Fruit fly (Drosophila melanogaster) whole organism, embryonic: Measurements from ENCODE around the gene sro.

Experiments
- Adf1 ChIP-seq: fragments of 200-800 bp; sonication (Bioruptor generic); IDR thresholded peaks from 2 replicates; pipeline ENCODE4 v1.3.6; 2022; ENCODE audit warnings: missing biosample characterization, missing genetic modification characterization
- Antp ChIP-seq: fragments of 200-800 bp; sonication (Bioruptor generic); optimal IDR thresholded peaks from 3 replicates; lab custom pipeline; 2016; ENCODE audit warnings: missing biosample characterization, missing genetic modification characterization
- Awh ChIP-seq: fragments of 200-800 bp; sonication (Bioruptor generic); IDR thresholded peaks from 2 replicates; pipeline ENCODE4, ENCODE4 v1.3.6; 2022; ENCODE audit warnings: missing biosample characterization, missing genetic modification characterization
- CG10431 ChIP-seq: fragments of 200-800 bp; sonication (Bioruptor generic); optimal IDR thresholded peaks from 3 replicates; lab custom pipeline; 2018; ENCODE audit warnings: missing biosample characterization, mild to moderate bottlenecking, missing genetic modification characterization
- CG11398 ChIP-seq: fragments of 200-800 bp; sonication (Bioruptor generic); optimal IDR thresholded peaks from 2 replicates; lab custom pipeline; 2016; ENCODE audit warnings: missing biosample characterization, missing genetic modification characterization
- CG11456 ChIP-seq: fragments of 200-800 bp; sonication (Bioruptor generic); IDR thresholded peaks from 3 replicates; pipeline ENCODE4 v1.3.6; 2022; ENCODE audit warnings: missing biosample characterization, missing genetic modification characterization
- CG12236 ChIP-seq: fragments of 200-800 bp; sonication (Bioruptor generic); optimal IDR thresholded peaks from 2 replicates; lab custom pipeline; 2016; ENCODE audit warnings: missing biosample characterization, missing genetic modification characterization
- CG13296 ChIP-seq: fragments of 200-800 bp; sonication (Bioruptor generic); optimal IDR thresholded peaks from 3 replicates; lab custom pipeline; 2018; ENCODE audit warnings: missing biosample characterization, mild to moderate bottlenecking, missing genetic modification characterization
- CG13624 ChIP-seq: fragments of 200-800 bp; sonication (Bioruptor generic); optimal IDR thresholded peaks from 2 replicates; lab custom pipeline; 2016; ENCODE audit warnings: missing biosample characterization, missing genetic modification characterization
- CG13894 ChIP-seq: fragments of 200-800 bp; sonication (Bioruptor generic); optimal IDR thresholded peaks from 3 replicates; lab custom pipeline; 2018; ENCODE audit warnings: missing biosample characterization, mild to moderate bottlenecking, missing genetic modification characterization, moderate library complexity
- CG15601 ChIP-seq: fragments of 200-800 bp; sonication (Bioruptor generic); optimal IDR thresholded peaks from 3 replicates; lab custom pipeline; 2019; ENCODE audit warnings: missing biosample characterization, mild to moderate bottlenecking, missing genetic modification characterization, moderate library complexity
- CG17802 ChIP-seq: fragments of 200-800 bp; sonication (Bioruptor generic); optimal IDR thresholded peaks from 2 replicates; lab custom pipeline; 2018; ENCODE audit warnings: missing biosample characterization, mild to moderate bottlenecking, missing genetic modification characterization, moderate library complexity
- CG18262 ChIP-seq: fragments of 200-800 bp; optimal IDR thresholded peaks from 3 replicates; lab custom pipeline; 2019; ENCODE audit warnings: missing biosample characterization, mild to moderate bottlenecking, missing genetic modification characterization, moderate library complexity
- CG18476 ChIP-seq: fragments of 200-800 bp; sonication (Bioruptor generic); optimal IDR thresholded peaks from 2 replicates; lab custom pipeline; 2016; ENCODE audit warnings: missing biosample characterization, mild to moderate bottlenecking, missing genetic modification characterization
- CG30431 ChIP-seq: fragments of 200-800 bp; sonication (Bioruptor generic); optimal IDR thresholded peaks from 2 replicates; lab custom pipeline; 2017; ENCODE audit warnings: missing biosample characterization, missing genetic modification characterization
- CG31441 ChIP-seq: fragments of 200-800 bp; sonication (Bioruptor generic); IDR thresholded peaks from 2 replicates; pipeline ENCODE4 v1.3.6; 2022; ENCODE audit warnings: missing biosample characterization, missing genetic modification characterization
- CG5245 ChIP-seq: fragments of 200-800 bp; sonication (Bioruptor generic); optimal IDR thresholded peaks from 3 replicates; lab custom pipeline; 2016; ENCODE audit warnings: missing biosample characterization, missing genetic modification characterization
- CG6854 ChIP-seq: fragments of 200-800 bp; sonication (Bioruptor generic); optimal IDR thresholded peaks from 3 replicates; lab custom pipeline; 2017; ENCODE audit warnings: missing biosample characterization, mild to moderate bottlenecking, missing genetic modification characterization
- CG7357 ChIP-seq: fragments of 200-800 bp; sonication (Bioruptor generic); IDR thresholded peaks from 3 replicates; pipeline ENCODE4 v1.3.6; 2022; ENCODE audit warnings: missing biosample characterization, missing genetic modification characterization
- CG7372 ChIP-seq: fragments of 200-800 bp; sonication (Bioruptor generic); IDR thresholded peaks from 2 replicates; pipeline ENCODE4 v1.3.6; 2022; ENCODE audit warnings: missing biosample characterization, missing genetic modification characterization
- CTCF ChIP-seq: fragments of 200-800 bp; sonication (Bioruptor generic); optimal IDR thresholded peaks from 2 replicates; lab custom pipeline; 2017; ENCODE audit warnings: missing biosample characterization, mild to moderate bottlenecking, missing genetic modification characterization, moderate library complexity
- Chrac-16 ChIP-seq: fragments of 200-800 bp; sonication (Bioruptor generic); optimal IDR thresholded peaks from 3 replicates; lab custom pipeline; 2016; ENCODE audit warnings: missing biosample characterization, missing genetic modification characterization
- Fer2 ChIP-seq: fragments of 200-800 bp; sonication (Bioruptor generic); optimal IDR thresholded peaks from 2 replicates; lab custom pipeline; 2018; ENCODE audit warnings: missing biosample characterization, mild to moderate bottlenecking, missing genetic modification characterization, moderate library complexity
- Kr ChIP-seq: fragments of 200-800 bp; sonication (Bioruptor generic); optimal IDR thresholded peaks from 2 replicates; lab custom pipeline; 2017; ENCODE audit warnings: missing biosample characterization, mild to moderate bottlenecking, missing genetic modification characterization
- Lpt ChIP-seq: fragments of >200 bp; optimal IDR thresholded peaks from 2 replicates; lab custom pipeline; 2018; ENCODE audit warnings: missing biosample characterization, missing genetic modification characterization
- Nf-YC ChIP-seq: fragments of 200-800 bp; optimal IDR thresholded peaks from 3 replicates; lab custom pipeline; 2019; ENCODE audit warnings: missing biosample characterization, mild to moderate bottlenecking, missing genetic modification characterization, moderate library complexity
- Ptx1 ChIP-seq: fragments of 200-800 bp; sonication (Bioruptor generic); IDR thresholded peaks from 2 replicates; pipeline ENCODE4 v1.3.6; 2022; ENCODE audit warnings: missing biosample characterization, missing genetic modification characterization
- Sox102F ChIP-seq: fragments of 200-800 bp; sonication (Bioruptor generic); optimal IDR thresholded peaks from 2 replicates; lab custom pipeline; 2018; ENCODE audit warnings: missing biosample characterization, mild to moderate bottlenecking, missing genetic modification characterization, moderate library complexity
- Taf1 ChIP-seq: fragments of 200-800 bp; sonication (Bioruptor generic); IDR thresholded peaks from 2 replicates; pipeline ENCODE4 v1.3.6; 2022; ENCODE audit warnings: missing biosample characterization, missing genetic modification characterization
- Usf ChIP-seq: fragments of 200-800 bp; sonication (Bioruptor generic); optimal IDR thresholded peaks from 2 replicates; lab custom pipeline; 2017; ENCODE audit warnings: missing genotype, missing biosample characterization, missing genetic modification characterization
- ase ChIP-seq: fragments of 200-800 bp; sonication (Bioruptor generic); IDR thresholded peaks from 3 replicates; pipeline ENCODE4 v1.3.6; 2022; ENCODE audit warnings: missing biosample characterization, missing genetic modification characterization
- bsh ChIP-seq, 2 experiments: fragments of 200-800 bp; sonication (Bioruptor generic); optimal IDR thresholded peaks; 2 replicates each; lab custom pipeline; 2017 to 2018; ENCODE audit warnings: mild to moderate bottlenecking in 2 of 2, missing biosample characterization in 2 of 2, missing genetic modification characterization in 2 of 2, moderate library complexity in 1 of 2
- cwo ChIP-seq: fragments of 200-800 bp; sonication (Bioruptor generic); optimal IDR thresholded peaks from 3 replicates; lab custom pipeline; 2017; ENCODE audit warnings: missing biosample characterization, missing genetic modification characterization, mild to moderate bottlenecking, moderate library complexity, missing genetic modification reagents
- dan ChIP-seq: fragments of 200-800 bp; sonication (Bioruptor generic); IDR thresholded peaks from 2 replicates; pipeline ENCODE4 v1.3.6; 2022; ENCODE audit warnings: missing biosample characterization, missing genetic modification characterization
- esg ChIP-seq: fragments of 200-800 bp; sonication (Bioruptor generic); conservative IDR thresholded peaks from 2 replicates; pipeline ENCODE4 v1.3.6; 2022; ENCODE audit warnings: missing biosample characterization, missing genetic modification characterization
- ewg ChIP-seq: fragments of 200-800 bp; sonication (Bioruptor generic); optimal IDR thresholded peaks from 3 replicates; lab custom pipeline; 2017; ENCODE audit warnings: mild to moderate bottlenecking, missing biosample characterization, missing genetic modification reagents, missing genetic modification characterization
- ftz-f1 ChIP-seq: fragments of 200-800 bp; sonication (Bioruptor generic); optimal IDR thresholded peaks from 2 replicates; lab custom pipeline; 2016; ENCODE audit warnings: missing biosample characterization, missing genetic modification characterization
- gcm ChIP-seq: fragments of 200-800 bp; sonication (Bioruptor generic); optimal IDR thresholded peaks from 2 replicates; lab custom pipeline; 2019; ENCODE audit warnings: missing biosample characterization, mild to moderate bottlenecking, missing genetic modification characterization, moderate library complexity
- gcm2 ChIP-seq: fragments of 200-800 bp; sonication (Bioruptor generic); optimal IDR thresholded peaks from 2 replicates; lab custom pipeline; 2016; ENCODE audit warnings: missing biosample characterization, missing genetic modification characterization
- gsb ChIP-seq: fragments of 200-800 bp; sonication (Bioruptor generic); IDR thresholded peaks from 2 replicates; pipeline ENCODE4 v1.3.6; 2022; ENCODE audit warnings: missing biosample characterization, missing genetic modification characterization
- gt ChIP-seq: fragments of 200-800 bp; sonication (Bioruptor generic); IDR thresholded peaks from 2 replicates; pipeline ENCODE4 v1.3.6; 2022; ENCODE audit warnings: missing biosample characterization, missing genetic modification characterization
- h ChIP-seq: fragments of >200 bp; optimal IDR thresholded peaks from 2 replicates; lab custom pipeline; 2017
- hbn ChIP-seq: fragments of 200-800 bp; sonication (Bioruptor generic); IDR thresholded peaks from 2 replicates; pipeline ENCODE4 v1.3.6; 2022; ENCODE audit warnings: missing biosample characterization, missing genetic modification characterization; ENCODE audit not compliant: partially characterized antibody
- hth ChIP-seq: fragments of >200 bp; optimal IDR thresholded peaks from 2 replicates; lab custom pipeline; 2017; ENCODE audit warnings: inconsistent platforms
- lola ChIP-seq, 3 experiments: fragments of >200 bp in 2 of 3; fragments of 200-800 bp in 1 of 3; sonication (Bioruptor generic) in 1 of 3; optimal IDR thresholded peaks; 2 replicates each; lab custom pipeline; 2017 to 2019; ENCODE audit warnings: missing biosample characterization in 3 of 3, missing genetic modification characterization in 3 of 3, mild to moderate bottlenecking in 1 of 3, moderate library complexity in 1 of 3
- maf-S ChIP-seq: fragments of 200-800 bp; sonication (Bioruptor generic); optimal IDR thresholded peaks from 2 replicates; lab custom pipeline; 2016; ENCODE audit warnings: missing biosample characterization, missing genetic modification characterization
- prd ChIP-seq, 3 experiments: fragments of >200 bp in 2 of 3; fragments of 200-800 bp in 1 of 3; sonication (Bioruptor generic) in 1 of 3; optimal IDR thresholded peaks in 2 of 3; IDR thresholded peaks in 1 of 3; 2 replicates in 2 of 3; 3 replicates in 1 of 3; pipeline versions ENCODE4 v1.3.6 to Lab custom; 2017 to 2022; ENCODE audit warnings: missing biosample characterization in 1 of 3, missing genetic modification characterization in 1 of 3
- ranshi ChIP-seq: fragments of 200-800 bp; sonication (Bioruptor generic); IDR thresholded peaks from 2 replicates; pipeline ENCODE4 v1.3.6; 2022; ENCODE audit warnings: missing biosample characterization, missing genetic modification characterization
- slbo ChIP-seq: fragments of 200-800 bp; sonication (Bioruptor generic); IDR thresholded peaks from 2 replicates; pipeline ENCODE4 v1.3.6; 2022; ENCODE audit warnings: missing biosample characterization, missing genetic modification characterization
- sqz ChIP-seq: fragments of 200-800 bp; sonication (Bioruptor generic); optimal IDR thresholded peaks from 3 replicates; lab custom pipeline; 2018; ENCODE audit warnings: missing biosample characterization, mild to moderate bottlenecking, missing genetic modification characterization
- sr ChIP-seq: fragments of 200-800 bp; sonication (Bioruptor generic); IDR thresholded peaks from 3 replicates; pipeline ENCODE4 v1.3.6; 2022; ENCODE audit warnings: missing biosample characterization, missing genetic modification characterization
- tin ChIP-seq: fragments of 200-800 bp; sonication (Bioruptor generic); optimal IDR thresholded peaks from 3 replicates; lab custom pipeline; 2016; ENCODE audit warnings: missing biosample characterization, missing genetic modification characterization

The sro gene

DNA sequence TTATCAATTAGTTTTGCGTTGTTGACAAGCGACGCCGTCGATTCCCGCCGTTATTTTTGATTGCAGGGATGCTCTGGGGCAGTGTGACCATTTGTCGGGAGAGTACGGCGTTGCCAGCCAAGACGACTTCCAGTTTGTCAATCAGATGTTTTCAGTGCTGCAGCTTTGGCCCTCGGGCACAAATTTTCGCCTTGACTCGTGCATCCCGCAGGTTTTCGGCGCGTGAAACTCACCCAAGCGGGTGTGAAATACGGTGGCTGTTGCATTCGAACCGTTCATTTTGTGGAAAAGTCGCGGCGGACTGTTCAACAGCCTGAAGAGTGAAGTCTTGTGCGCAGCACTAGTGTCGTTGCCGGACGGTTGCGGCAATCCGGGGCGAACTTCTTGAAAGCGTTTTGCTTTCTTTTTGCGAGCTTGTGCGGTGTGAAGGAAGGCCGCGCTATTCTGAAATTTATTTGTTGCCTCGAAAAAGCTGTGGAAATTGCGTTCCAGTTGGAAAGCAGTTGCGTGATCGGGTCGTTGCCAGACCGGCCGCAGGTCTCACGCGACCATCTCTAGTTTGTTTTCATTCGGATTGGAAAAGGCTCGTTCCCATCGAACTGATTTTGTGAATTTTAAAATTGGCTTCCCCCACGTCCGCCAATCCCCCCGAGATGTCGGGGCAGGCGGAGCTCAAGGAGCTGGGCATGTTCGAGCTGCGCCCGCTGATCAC is 12.4 kb downstream of the sro start, which contains the start of the genes ca and ncd (continued):
- TF ChIP-seq Adf1 (no peak), Awh (GFP tag; lab: Robert Waterston, UW) (no peak), gsb (GFP tag; lab: Robert Waterston, UW) (no peak), Lpt (GFP tag; lab: Kevin White, UChicago) (no peak), slbo (GFP tag; lab: Robert Waterston, UW) (no peak), sr (GFP tag; lab: Robert Waterston, UW) (no peak), CG31441 (no peak), hbn (GFP tag; lab: Robert Waterston, UW) (peak; percentile 44; the same call in 1 of the 2 replicates), gt (GFP tag; lab: Robert Waterston, UW) (no peak), gcm2 (GFP tag; lab: Kevin White, UChicago) (no peak), CG15601 (no peak), Sox102F (GFP tag; lab: Kevin White, UChicago) (no peak), maf-S (GFP tag; lab: Kevin White, UChicago) (no peak), CG13296 (GFP tag; lab: Kevin White, UChicago) (no peak), dan (GFP tag; lab: Robert Waterston, UW) (no peak), CG6854 (GFP tag; lab: Kevin White, UChicago) (no peak), ewg (GFP tag; lab: Kevin White, UChicago) (no peak), hth (lab: Kevin White, UChicago) (no peak), Antp (no peak), CG17802 (tag; lab: Kevin White, UChicago) (no peak), Kr (GFP tag; lab: Kevin White, UChicago) (no peak), h (lab: Kevin White, UChicago) (no peak), ftz-f1 (GFP tag; lab: Kevin White, UChicago) (peak; percentile 72), prd (optimal IDR thresholded peaks at IDR 0.05; lab: Kevin White, UChicago) (no peak), prd (GFP tag; IDR thresholded peaks at IDR 0.05; lab: Robert Waterston, UW) (no peak), CG7357 (no peak), CG11456 (no peak), CG30431 (GFP tag; lab: Kevin White, UChicago) (no peak), ranshi (GFP tag; lab: Robert Waterston, UW) (no peak), lola (GFP tag; optimal IDR thresholded peaks at IDR 0.05; lab: Kevin White, UChicago) (no peak), CG5245 (no peak), CG18262 (tag; lab: Kevin White, UChicago) (no peak), cwo (GFP tag; lab: Kevin White, UChicago) (no peak), CG13894 (tag; lab: Kevin White, UChicago) (no peak), CG7372 (GFP tag; lab: Robert Waterston, UW) (no peak), tin (GFP tag; lab: Kevin White, UChicago) (no peak), ase (GFP tag; lab: Robert Waterston, UW) (no peak), CG10431 (GFP tag; lab: Kevin White, UChicago) (no peak), esg (GFP tag; lab: Robert Waterston, UW) (no peak), sqz (GFP tag; lab: Kevin White, UChicago) (no peak), Taf1 (GFP tag; lab: Robert Waterston, UW) (no peak), bsh (GFP tag; optimal IDR thresholded peaks at IDR 0.05; lab: Kevin White, UChicago) (no peak), Usf (GFP tag; lab: Kevin White, UChicago) (no peak), Ptx1 (no peak), CG12236 (GFP tag; lab: Kevin White, UChicago) (no peak), Fer2 (tag; lab: Kevin White, UChicago) (no peak), gcm (GFP tag; lab: Kevin White, UChicago) (no peak), CG11398 (GFP tag; lab: Kevin White, UChicago) (no peak), Nf-YC (no peak), CG13624 (peak; percentile 1), Chrac-16 (GFP tag; lab: Kevin White, UChicago) (no peak), CTCF (GFP tag; lab: Kevin White, UChicago) (no peak), CG18476 (GFP tag; lab: Kevin White, UChicago) (no peak)
